Worm (Caenorhabditis elegans) whole organism, L3 larva: ENCODE results near the gene mob-4.

Experiments used
- R02D3.7 ChIP-seq: fragments of 150-350 bp; optimal IDR thresholded peaks from 2 replicates; lab custom pipeline; 2014; ENCODE audit warnings: missing biosample characterization, missing genetic modification characterization
- fkh-10 ChIP-seq: sonication (generic microtip); optimal IDR thresholded peaks from 2 replicates; lab custom pipeline; 2017; ENCODE audit warnings: missing biosample characterization, missing genetic modification reagents, missing genetic modification characterization
- nhr-12 ChIP-seq: fragments of 150-350 bp; optimal IDR thresholded peaks from 2 replicates; lab custom pipeline; 2014; ENCODE audit warnings: missing biosample characterization, missing genetic modification characterization
- nhr-237 ChIP-seq: fragments of 150-350 bp; optimal IDR thresholded peaks from 2 replicates; lab custom pipeline; 2014; ENCODE audit warnings: missing biosample characterization, missing genetic modification characterization
- nhr-25 ChIP-seq: sonication (generic microtip); optimal IDR thresholded peaks from 2 replicates; lab custom pipeline; 2017; ENCODE audit warnings: missing biosample characterization, missing genetic modification characterization
- nhr-28 ChIP-seq: fragments of 150-350 bp; optimal IDR thresholded peaks from 2 replicates; lab custom pipeline; 2014; ENCODE audit warnings: missing biosample characterization, missing genetic modification characterization
- unc-39 ChIP-seq: sonication (generic microtip); optimal IDR thresholded peaks from 4 replicates; lab custom pipeline; 2017; ENCODE audit warnings: missing biosample characterization, missing genetic modification characterization

- TF ChIP-seq R02D3.7 (no peak), nhr-12 (no peak), fkh-10 (GFP tag; lab: Kevin White, UChicago) (no peak), nhr-25 (tag; lab: Kevin White, UChicago) (no peak), nhr-237 (tag; lab: Kevin White, UChicago) (no peak), unc-39 (tag; lab: Kevin White, UChicago) (no peak), nhr-28 (tag; lab: Kevin White, UChicago) (no peak)
Observed at ce11 chrIII:8202754-8203153, 22.1 kb upstream of the mob-4 start, which contains the start of gene snb-5.
